Worm (Caenorhabditis elegans) whole organism, L4 larva: ENCODE data around the gene msp-53.

ENCODE experiments used
- D1046.2 ChIP-seq: fragments of 200-800 bp; sonication (Bioruptor generic); IDR thresholded peaks from 2 replicates; pipeline ENCODE4 v1.3.6; 2022; ENCODE audit warnings: missing genetic modification characterization, missing compliant biosample characterization
- F26F4.8 ChIP-seq: fragments of 200-800 bp; sonication (Bioruptor generic); conservative IDR thresholded peaks from 2 replicates; pipeline ENCODE4 v1.3.6; 2022; ENCODE audit warnings: missing genetic modification characterization, missing compliant biosample characterization
- F37D6.2 ChIP-seq: sonication (generic microtip); optimal IDR thresholded peaks from 2 replicates; lab custom pipeline; 2016; ENCODE audit warnings: mild to moderate bottlenecking, missing genetic modification characterization, missing compliant biosample characterization
- F44E2.7 ChIP-seq: fragments of 200-800 bp; sonication (Bioruptor generic); IDR thresholded peaks from 2 replicates; pipeline ENCODE4 v2.1.2; 2022; ENCODE audit warnings: missing genetic modification characterization, missing compliant biosample characterization
- F49E8.2 ChIP-seq: sonication (generic microtip); optimal IDR thresholded peaks from 2 replicates; lab custom pipeline; 2016; ENCODE audit warnings: missing compliant biosample characterization, mild to moderate bottlenecking, missing genetic modification characterization, borderline replicate concordance
- T26A8.4 ChIP-seq: fragments of 200-800 bp; sonication (Bioruptor generic); IDR thresholded peaks from 2 replicates; pipeline ENCODE4 v1.3.6; 2022; ENCODE audit warnings: missing genetic modification characterization, missing compliant biosample characterization
- Y105C5A.15 ChIP-seq: fragments of 200-800 bp; sonication (Bioruptor generic); IDR thresholded peaks from 2 replicates; pipeline ENCODE4 v1.3.6; 2022; ENCODE audit warnings: missing genetic modification characterization, missing compliant biosample characterization
- Y48G9A.11 ChIP-seq: fragments of 200-800 bp; sonication (Bioruptor generic); IDR thresholded peaks from 2 replicates; pipeline ENCODE4 v1.3.6; 2022; ENCODE audit warnings: missing genetic modification reagents, missing genetic modification characterization, missing compliant biosample characterization
- ZK337.2 ChIP-seq: fragments of 200-800 bp; sonication (Bioruptor generic); IDR thresholded peaks from 2 replicates; pipeline ENCODE4 v1.3.6; 2022; ENCODE audit warnings: missing genetic modification reagents, missing genetic modification characterization, missing compliant biosample characterization
- aly-2 ChIP-seq: sonication (generic microtip); optimal IDR thresholded peaks from 2 replicates; lab custom pipeline; 2018; ENCODE audit warnings: missing biosample characterization, missing genetic modification characterization
- ama-1 ChIP-seq: fragments of 150-350 bp; optimal IDR thresholded peaks from 2 replicates; lab custom pipeline; 2014; ENCODE audit warnings: inconsistent platforms, mixed read lengths
- arid-1 ChIP-seq: fragments of 200-800 bp; sonication (Bioruptor generic); conservative IDR thresholded peaks from 2 replicates; pipeline ENCODE4 v1.3.6; 2022; ENCODE audit warnings: missing genetic modification reagents, missing genetic modification characterization, missing compliant biosample characterization
- ceh-20 ChIP-seq: fragments of 200-800 bp; sonication (Bioruptor generic); IDR thresholded peaks from 2 replicates; pipeline ENCODE4 v1.3.6; 2022; ENCODE audit warnings: missing genetic modification reagents, missing genetic modification characterization, missing compliant biosample characterization
- ceh-28 ChIP-seq: fragments of 150-350 bp; optimal IDR thresholded peaks from 2 replicates; lab custom pipeline; 2014; ENCODE audit warnings: missing biosample characterization, missing genetic modification reagents, missing genetic modification characterization
- ceh-32 ChIP-seq: sonication (generic microtip); optimal IDR thresholded peaks from 2 replicates; lab custom pipeline; 2016; ENCODE audit warnings: mild to moderate bottlenecking, missing genetic modification characterization, missing compliant biosample characterization; ENCODE audit not compliant: poor library complexity
- ceh-44 ChIP-seq: fragments of 200-800 bp; sonication (Bioruptor generic); IDR thresholded peaks from 2 replicates; pipeline ENCODE4 v1.3.6; 2022; ENCODE audit warnings: missing genetic modification reagents, missing genetic modification characterization, missing compliant biosample characterization
- ctbp-1 ChIP-seq: fragments of 200-800 bp; sonication (Bioruptor generic); IDR thresholded peaks from 2 replicates; pipeline ENCODE4 v1.3.6; 2022; ENCODE audit warnings: missing genetic modification reagents, missing genetic modification characterization, missing compliant biosample characterization
- daf-16 ChIP-seq, 3 experiments: sonication (generic microtip); optimal IDR thresholded peaks; 2 replicates each; lab custom pipeline; 2016 to 2017; ENCODE audit warnings: missing genetic modification characterization in 3 of 3, missing genetic modification reagents in 3 of 3, mild to moderate bottlenecking in 2 of 3, missing compliant biosample characterization in 2 of 3, missing biosample characterization in 1 of 3, moderate library complexity in 1 of 3
- daf-19 ChIP-seq: fragments of 200-800 bp; sonication (Bioruptor generic); conservative IDR thresholded peaks from 2 replicates; pipeline ENCODE4 v1.3.6; 2022; ENCODE audit warnings: missing genetic modification characterization, missing compliant biosample characterization
- dmd-8 ChIP-seq: fragments of 200-800 bp; sonication (Bioruptor generic); IDR thresholded peaks from 2 replicates; pipeline ENCODE4 v1.3.6; 2022; ENCODE audit warnings: missing genetic modification characterization, missing compliant biosample characterization
- fos-1 ChIP-seq: fragments of 150-350 bp; optimal IDR thresholded peaks from 2 replicates; lab custom pipeline; 2014; ENCODE audit warnings: missing biosample characterization, missing genetic modification characterization
- gei-8 ChIP-seq: fragments of 200-800 bp; sonication (Bioruptor generic); optimal IDR thresholded peaks from 2 replicates; lab custom pipeline; 2018; ENCODE audit warnings: mild to moderate bottlenecking, missing genetic modification characterization, missing compliant biosample characterization
- hlh-11 ChIP-seq: fragments of 200-800 bp; sonication (Bioruptor generic); optimal IDR thresholded peaks from 2 replicates; lab custom pipeline; 2018; ENCODE audit warnings: mild to moderate bottlenecking, missing genetic modification characterization, missing compliant biosample characterization
- hlh-30 ChIP-seq: sonication (generic microtip); optimal IDR thresholded peaks from 2 replicates; lab custom pipeline; 2017; ENCODE audit warnings: antibody characterized with exemption, mild to moderate bottlenecking, missing genetic modification characterization, missing compliant biosample characterization; ENCODE audit not compliant: insufficient read depth
- jun-1 ChIP-seq: fragments of 150-350 bp; optimal IDR thresholded peaks from 2 replicates; lab custom pipeline; 2014; ENCODE audit warnings: missing biosample characterization, missing genetic modification reagents, missing genetic modification characterization
- lim-7 ChIP-seq: fragments of 200-800 bp; sonication (Bioruptor generic); IDR thresholded peaks from 2 replicates; pipeline ENCODE4 v1.3.6; 2022; ENCODE audit warnings: missing genetic modification characterization, missing compliant biosample characterization
- lin-1 ChIP-seq: fragments of 200-800 bp; sonication (Bioruptor generic); IDR thresholded peaks from 2 replicates; pipeline ENCODE4 v1.3.6; 2022; ENCODE audit warnings: missing genetic modification reagents, missing genetic modification characterization, missing compliant biosample characterization
- lin-15B ChIP-seq: fragments of 150-350 bp; sonication (generic microtip); optimal IDR thresholded peaks from 3 replicates; lab custom pipeline; 2014; ENCODE audit warnings: missing biosample characterization, missing genetic modification characterization
- lin-29 ChIP-seq: fragments of 200-800 bp; sonication (Bioruptor generic); IDR thresholded peaks from 2 replicates; pipeline ENCODE4 v1.3.6; 2022; ENCODE audit warnings: missing genetic modification reagents, missing genetic modification characterization, missing compliant biosample characterization
- madf-5 ChIP-seq, 2 experiments: fragments of 200-800 bp; sonication (Bioruptor generic); IDR thresholded peaks; 2 replicates each; pipeline ENCODE4 v1.3.6; 2022; ENCODE audit warnings: missing compliant biosample characterization in 2 of 2, missing genetic modification characterization in 2 of 2
- madf-9 ChIP-seq: fragments of 200-800 bp; sonication (Bioruptor generic); conservative IDR thresholded peaks from 2 replicates; pipeline ENCODE4 v1.3.6; 2022; ENCODE audit warnings: missing genetic modification reagents, missing genetic modification characterization, missing compliant biosample characterization
- mdt-29 ChIP-seq: fragments of 200-800 bp; sonication (Bioruptor generic); IDR thresholded peaks from 2 replicates; pipeline ENCODE4 v1.3.6; 2022; ENCODE audit warnings: missing genetic modification reagents, missing genetic modification characterization, missing compliant biosample characterization
- nhr-237 ChIP-seq: sonication (generic microtip); optimal IDR thresholded peaks from 2 replicates; lab custom pipeline; 2017; ENCODE audit warnings: missing biosample characterization, missing genetic modification characterization
- nhr-41 ChIP-seq: fragments of 200-800 bp; sonication (Bioruptor generic); IDR thresholded peaks from 2 replicates; pipeline ENCODE4 v1.3.6; 2022; ENCODE audit warnings: missing genetic modification reagents, missing genetic modification characterization, missing compliant biosample characterization
- nhr-42 ChIP-seq: fragments of 200-800 bp; sonication (Bioruptor generic); IDR thresholded peaks from 2 replicates; pipeline ENCODE4 v1.3.6; 2022; ENCODE audit warnings: missing genetic modification characterization, missing compliant biosample characterization
- nhr-77 ChIP-seq: fragments of 150-350 bp; optimal IDR thresholded peaks from 2 replicates; lab custom pipeline; 2014; ENCODE audit warnings: missing biosample characterization, missing genetic modification characterization
- pha-4 ChIP-seq, 2 experiments: fragments of 150-350 bp in 1 of 2; fragments of 200-800 bp in 1 of 2; sonication (Bioruptor generic) in 1 of 2; IDR thresholded peaks in 1 of 2; optimal IDR thresholded peaks in 1 of 2; 2 replicates each; pipeline versions ENCODE4 v1.3.6 to Lab custom; 2014 to 2022; ENCODE audit warnings: missing genetic modification characterization in 2 of 2, missing genetic modification reagents in 2 of 2, missing biosample characterization in 1 of 2, missing compliant biosample characterization in 1 of 2
- rbr-2 ChIP-seq: sonication (generic microtip); optimal IDR thresholded peaks from 2 replicates; lab custom pipeline; 2016; ENCODE audit warnings: missing genotype, missing genetic modification characterization, missing compliant biosample characterization
- saeg-2 ChIP-seq: fragments of 200-800 bp; sonication (Bioruptor generic); IDR thresholded peaks from 2 replicates; pipeline ENCODE4 v1.3.6; 2022; ENCODE audit warnings: missing genetic modification reagents, missing genetic modification characterization, missing compliant biosample characterization
- skn-1 ChIP-seq: fragments of 150-350 bp; optimal IDR thresholded peaks from 2 replicates; lab custom pipeline; 2014; ENCODE audit warnings: missing biosample characterization, missing genetic modification characterization
- snpc-1.2 ChIP-seq: fragments of 200-800 bp; sonication (Bioruptor generic); IDR thresholded peaks from 2 replicates; pipeline ENCODE4 v1.3.6; 2022; ENCODE audit warnings: missing genetic modification reagents, missing genetic modification characterization, missing compliant biosample characterization
- tra-1 ChIP-seq: fragments of 200-800 bp; sonication (Bioruptor generic); IDR thresholded peaks from 2 replicates; pipeline ENCODE4 v1.3.6; 2022; ENCODE audit warnings: missing genetic modification reagents, missing genetic modification characterization, missing compliant biosample characterization
- unc-130 ChIP-seq: sonication (generic microtip); optimal IDR thresholded peaks from 2 replicates; lab custom pipeline; 2016; ENCODE audit warnings: missing genetic modification reagents, missing genetic modification characterization, missing compliant biosample characterization
- unc-39 ChIP-seq: sonication (generic microtip); optimal IDR thresholded peaks from 2 replicates; lab custom pipeline; 2017; ENCODE audit warnings: missing biosample characterization, missing genetic modification characterization
- zfp-2 ChIP-seq: sonication (generic microtip); optimal IDR thresholded peaks from 2 replicates; lab custom pipeline; 2016; ENCODE audit warnings: mild to moderate bottlenecking, missing genetic modification characterization, missing compliant biosample characterization
- zfp-3 ChIP-seq: fragments of 200-800 bp; sonication (Bioruptor generic); conservative IDR thresholded peaks from 2 replicates; pipeline ENCODE4 v1.3.6; 2022; ENCODE audit warnings: missing genetic modification reagents, missing genetic modification characterization, missing compliant biosample characterization
- ztf-11 ChIP-seq: fragments of 150-350 bp; optimal IDR thresholded peaks from 2 replicates; lab custom pipeline; 2014; ENCODE audit warnings: missing biosample characterization, missing genetic modification characterization

Gene msp-53

ce11 chrIV:5045389-5045788 is 19.5 kb downstream of the msp-53 start, which contains the start of gene hot-9:
Gene hot-9 (minus strand): TSS chrIV:5045489.
- no peak for TF ChIP-seq zfp-2 (tag; lab: Kevin White, UChicago)
- TF ChIP-seq ceh-32 (tag; lab: Kevin White, UChicago): no peak
- no peak for TF ChIP-seq ama-1 (lab: Kevin White, UChicago)

ce11 chrIV:5038744-5039143 is 26.1 kb downstream of the msp-53 start:
- TF ChIP-seq arid-1 (GFP tag; lab: Robert Waterston, UW) (peak; percentile 80), rbr-2 (peak; percentile 16), ceh-44 (GFP tag; lab: Robert Waterston, UW) (peak; percentile 88), Y105C5A.15 (GFP tag; lab: Robert Waterston, UW) (peak; percentile 58; the same call in 1 of the 2 replicates), D1046.2 (GFP tag; lab: Robert Waterston, UW) (peak; percentile 78; the same call in 1 of the 2 replicates), daf-16 (GFP tag; optimal IDR thresholded peaks at IDR 0.05; lab: Kevin White, UChicago) (peak; percentile 9 to 60), daf-16 (tag; optimal IDR thresholded peaks at IDR 0.05; lab: Kevin White, UChicago) (no peak), unc-39 (tag; lab: Kevin White, UChicago) (no peak), pha-4 (GFP tag; IDR thresholded peaks at IDR 0.05; lab: Robert Waterston, UW) (peak; percentile 82), pha-4 (tag; optimal IDR thresholded peaks at IDR 0.05; lab: Kevin White, UChicago) (no peak), F49E8.2 (tag; lab: Kevin White, UChicago) (peak; percentile 32), nhr-237 (tag; lab: Kevin White, UChicago) (no peak), dmd-8 (peak; percentile 92), F44E2.7 (GFP tag; lab: Robert Waterston, UW) (peak; percentile 79; the same call in 1 of the 2 replicates), saeg-2 (GFP tag; lab: Robert Waterston, UW) (peak; percentile 46; the same call in 1 of the 2 replicates), lin-1 (GFP tag; lab: Robert Waterston, UW) (peak; percentile 61), gei-8 (GFP tag; lab: Kevin White, UChicago) (peak; percentile 11), F37D6.2 (tag; lab: Kevin White, UChicago) (no peak), Y48G9A.11 (GFP tag; lab: Robert Waterston, UW) (peak; percentile 76), daf-19 (0 out of 2 replicates have a peak, but pooled peaks have one; percentile 63), lim-7 (GFP tag; lab: Robert Waterston, UW) (no peak; the same call in 1 of the 2 replicates), hlh-30 (peak; percentile 21), nhr-41 (GFP tag; lab: Robert Waterston, UW) (peak; percentile 77; the same call in 1 of the 2 replicates), hlh-11 (tag; lab: Kevin White, UChicago) (no peak), ZK337.2 (GFP tag; lab: Robert Waterston, UW) (0 out of 2 replicates have a peak, but pooled peaks have one; percentile 5), tra-1 (peak; percentile 54; the same call in 1 of the 2 replicates), ceh-20 (peak; percentile 71), madf-5 (GFP tag; IDR thresholded peaks at IDR 0.05; lab: Robert Waterston, UW) (peak; percentile 52 to 87; a peak in 1 of 4 replicates), fos-1 (tag; lab: Kevin White, UChicago) (no peak), lin-29 (0 out of 2 replicates have a peak, but pooled peaks have one; percentile 28), madf-9 (peak; percentile 59; the same call in 1 of the 2 replicates), zfp-3 (GFP tag; lab: Robert Waterston, UW) (peak; percentile 69; the same call in 1 of the 2 replicates), ztf-11 (no peak), jun-1 (tag; lab: Kevin White, UChicago) (no peak), snpc-1.2 (GFP tag; lab: Robert Waterston, UW) (peak; percentile 99), skn-1 (tag; lab: Kevin White, UChicago) (no peak), T26A8.4 (GFP tag; lab: Robert Waterston, UW) (peak; percentile 65), nhr-42 (GFP tag; lab: Robert Waterston, UW) (no peak; the same call in 1 of the 2 replicates), aly-2 (tag; lab: Kevin White, UChicago) (no peak), F26F4.8 (GFP tag; lab: Robert Waterston, UW) (peak; percentile 84), ctbp-1 (GFP tag; lab: Robert Waterston, UW) (peak; percentile 80), nhr-77 (tag; lab: Kevin White, UChicago) (no peak), mdt-29 (GFP tag; lab: Robert Waterston, UW) (peak; percentile 62; the same call in 1 of the 2 replicates), ceh-28 (tag; lab: Kevin White, UChicago) (no peak), lin-15B (tag; lab: Kevin White, UChicago) (no peak), unc-130 (GFP tag; lab: Kevin White, UChicago) (peak; percentile 55)
